Fruit fly (Drosophila melanogaster) whole organism, embryonic: ENCODE data around the gene Cdc50.

Experiments
- BEAF-32 ChIP-seq: fragments of 200-800 bp; sonication (Bioruptor generic); optimal IDR thresholded peaks from 3 replicates; lab custom pipeline; 2017; ENCODE audit warnings: missing biosample characterization, missing genetic modification characterization, mild to moderate bottlenecking, moderate library complexity, missing genetic modification reagents
- Bgb ChIP-seq: fragments of 200-800 bp; sonication (Bioruptor generic); IDR thresholded peaks from 2 replicates; pipeline ENCODE4 v1.3.6; 2022; ENCODE audit warnings: missing biosample characterization, missing genetic modification characterization; ENCODE audit not compliant: partially characterized antibody
- CG10274 ChIP-seq: fragments of 200-800 bp; sonication (Bioruptor generic); optimal IDR thresholded peaks from 3 replicates; lab custom pipeline; 2017; ENCODE audit warnings: missing biosample characterization, mild to moderate bottlenecking, missing genetic modification characterization
- CG11085 ChIP-seq: fragments of 200-800 bp; sonication (Bioruptor generic); IDR thresholded peaks from 2 replicates; pipeline ENCODE4 v1.3.6; 2022; ENCODE audit warnings: missing biosample characterization, missing genetic modification characterization
- CG11398 ChIP-seq: fragments of 200-800 bp; sonication (Bioruptor generic); optimal IDR thresholded peaks from 2 replicates; lab custom pipeline; 2016; ENCODE audit warnings: missing biosample characterization, missing genetic modification characterization
- CG11504 ChIP-seq: fragments of 200-800 bp; sonication (Bioruptor generic); optimal IDR thresholded peaks from 3 replicates; lab custom pipeline; 2019; ENCODE audit warnings: missing biosample characterization, mild to moderate bottlenecking, missing genetic modification characterization, moderate library complexity
- CG11723 ChIP-seq: fragments of 200-800 bp; sonication (Bioruptor generic); optimal IDR thresholded peaks from 2 replicates; lab custom pipeline; 2017; ENCODE audit warnings: missing biosample characterization, mild to moderate bottlenecking, missing genetic modification characterization
- CG14860 ChIP-seq: fragments of 200-800 bp; sonication (Bioruptor generic); IDR thresholded peaks from 3 replicates; pipeline ENCODE4 v1.3.6; 2022; ENCODE audit warnings: missing biosample characterization, missing genetic modification characterization; ENCODE audit not compliant: partially characterized antibody
- CG16863 ChIP-seq: fragments of 200-800 bp; sonication (Bioruptor generic); optimal IDR thresholded peaks from 3 replicates; lab custom pipeline; 2016; ENCODE audit warnings: missing biosample characterization, missing genetic modification characterization
- CG17385 ChIP-seq: fragments of 200-800 bp; sonication (Bioruptor generic); optimal IDR thresholded peaks from 3 replicates; lab custom pipeline; 2018; ENCODE audit warnings: missing biosample characterization, mild to moderate bottlenecking, missing genetic modification characterization
- CG17612 ChIP-seq: fragments of 200-800 bp; sonication (Bioruptor generic); IDR thresholded peaks from 2 replicates; pipeline ENCODE4 v1.3.6; 2022; ENCODE audit warnings: missing biosample characterization, missing genetic modification characterization
- CG2199 ChIP-seq: fragments of 200-800 bp; sonication (Bioruptor generic); IDR thresholded peaks from 3 replicates; pipeline ENCODE4 v1.3.6; 2022; ENCODE audit warnings: missing biosample characterization, missing genetic modification characterization
- CG31441 ChIP-seq: fragments of 200-800 bp; sonication (Bioruptor generic); IDR thresholded peaks from 2 replicates; pipeline ENCODE4 v1.3.6; 2022; ENCODE audit warnings: missing biosample characterization, missing genetic modification characterization
- CG34224 ChIP-seq: fragments of 200-800 bp; sonication (Bioruptor generic); IDR thresholded peaks from 3 replicates; pipeline ENCODE4 v1.3.6; 2022; ENCODE audit warnings: missing biosample characterization, missing genetic modification characterization; ENCODE audit not compliant: partially characterized antibody
- CG3838 ChIP-seq: fragments of 200-800 bp; sonication (Bioruptor generic); optimal IDR thresholded peaks from 3 replicates; lab custom pipeline; 2016; ENCODE audit warnings: missing biosample characterization, missing genetic modification characterization
- CG4282 ChIP-seq: fragments of 200-800 bp; sonication (Bioruptor generic); optimal IDR thresholded peaks from 2 replicates; lab custom pipeline; 2016; ENCODE audit warnings: missing biosample characterization, missing genetic modification characterization
- CG4730 ChIP-seq: fragments of 200-800 bp; sonication (Bioruptor generic); IDR thresholded peaks from 2 replicates; pipeline ENCODE4 v1.3.6; 2022; ENCODE audit warnings: missing biosample characterization, missing genetic modification characterization
- CG5245 ChIP-seq: fragments of 200-800 bp; sonication (Bioruptor generic); optimal IDR thresholded peaks from 3 replicates; lab custom pipeline; 2016; ENCODE audit warnings: missing biosample characterization, missing genetic modification characterization
- CG6654 ChIP-seq: fragments of 200-800 bp; sonication (Bioruptor generic); optimal IDR thresholded peaks from 2 replicates; lab custom pipeline; 2017; ENCODE audit warnings: missing biosample characterization, mild to moderate bottlenecking, missing genetic modification characterization
- CG7372 ChIP-seq: fragments of 200-800 bp; sonication (Bioruptor generic); IDR thresholded peaks from 2 replicates; pipeline ENCODE4 v1.3.6; 2022; ENCODE audit warnings: missing biosample characterization, missing genetic modification characterization
- CG7745 ChIP-seq: fragments of 200-800 bp; sonication (Bioruptor generic); optimal IDR thresholded peaks from 2 replicates; lab custom pipeline; 2018; ENCODE audit warnings: missing biosample characterization, mild to moderate bottlenecking, missing genetic modification characterization, moderate library complexity
- CG8281 ChIP-seq: fragments of 200-800 bp; sonication (Bioruptor generic); optimal IDR thresholded peaks from 2 replicates; lab custom pipeline; 2018; ENCODE audit warnings: missing biosample characterization, mild to moderate bottlenecking, missing genetic modification characterization, moderate library complexity
- CTCF ChIP-seq: fragments of 200-800 bp; sonication (Bioruptor generic); optimal IDR thresholded peaks from 2 replicates; lab custom pipeline; 2017; ENCODE audit warnings: missing biosample characterization, mild to moderate bottlenecking, missing genetic modification characterization, moderate library complexity
- CoRest ChIP-seq: fragments of 200-800 bp; sonication (Bioruptor generic); optimal IDR thresholded peaks from 3 replicates; lab custom pipeline; 2018; ENCODE audit warnings: missing biosample characterization, mild to moderate bottlenecking, missing genetic modification characterization, moderate library complexity
- Dp ChIP-seq: fragments of 200-800 bp; sonication (Bioruptor generic); optimal IDR thresholded peaks from 2 replicates; lab custom pipeline; 2018; ENCODE audit warnings: missing biosample characterization, mild to moderate bottlenecking, missing genetic modification characterization, moderate library complexity
- HHEX ChIP-seq: fragments of 200-800 bp; sonication (Bioruptor generic); optimal IDR thresholded peaks from 3 replicates; lab custom pipeline; 2017; ENCODE audit warnings: missing biosample characterization, mild to moderate bottlenecking, missing genetic modification characterization, missing genetic modification reagents
- MBD-R2 ChIP-seq: fragments of 200-800 bp; sonication (Bioruptor generic); IDR thresholded peaks from 2 replicates; pipeline ENCODE4 v1.3.6; 2022; ENCODE audit warnings: missing biosample characterization, missing genetic modification characterization
- NK7.1 ChIP-seq: fragments of 200-800 bp; sonication (Bioruptor generic); optimal IDR thresholded peaks from 3 replicates; lab custom pipeline; 2016; ENCODE audit warnings: missing biosample characterization, missing genetic modification characterization
- Sox100B ChIP-seq: fragments of 200-800 bp; sonication (Bioruptor generic); optimal IDR thresholded peaks from 3 replicates; lab custom pipeline; 2018; ENCODE audit warnings: missing biosample characterization, mild to moderate bottlenecking, missing genetic modification characterization
- YL-1 ChIP-seq: fragments of 200-800 bp; sonication (Bioruptor generic); optimal IDR thresholded peaks from 3 replicates; lab custom pipeline; 2017; ENCODE audit warnings: missing biosample characterization, mild to moderate bottlenecking, missing genetic modification characterization
- abd-A ChIP-seq: fragments of 200-800 bp; sonication (Bioruptor generic); optimal IDR thresholded peaks from 3 replicates; lab custom pipeline; 2019; ENCODE audit warnings: missing biosample characterization, mild to moderate bottlenecking, missing genetic modification characterization, moderate library complexity
- ase ChIP-seq: fragments of 200-800 bp; sonication (Bioruptor generic); IDR thresholded peaks from 3 replicates; pipeline ENCODE4 v1.3.6; 2022; ENCODE audit warnings: missing biosample characterization, missing genetic modification characterization
- dan ChIP-seq: fragments of 200-800 bp; sonication (Bioruptor generic); IDR thresholded peaks from 2 replicates; pipeline ENCODE4 v1.3.6; 2022; ENCODE audit warnings: missing biosample characterization, missing genetic modification characterization
- dmrt99B ChIP-seq: fragments of 200-800 bp; sonication (Bioruptor generic); optimal IDR thresholded peaks from 2 replicates; lab custom pipeline; 2018; ENCODE audit warnings: missing biosample characterization, mild to moderate bottlenecking, missing genetic modification characterization, moderate library complexity
- ems ChIP-seq: fragments of 200-800 bp; sonication (Bioruptor generic); optimal IDR thresholded peaks from 3 replicates; lab custom pipeline; 2016; ENCODE audit warnings: missing biosample characterization, missing genetic modification characterization
- en ChIP-seq: fragments of 200-800 bp; sonication (Bioruptor generic); optimal IDR thresholded peaks from 2 replicates; lab custom pipeline; 2016; ENCODE audit warnings: missing biosample characterization, missing genetic modification characterization
- eve ChIP-seq, 2 experiments: fragments of >200 bp; optimal IDR thresholded peaks; 2 replicates each; lab custom pipeline; 2017; ENCODE audit warnings: missing biosample characterization in 2 of 2, missing genetic modification characterization in 2 of 2
- gsb-n ChIP-seq: fragments of 200-800 bp; sonication (Bioruptor generic); optimal IDR thresholded peaks from 3 replicates; lab custom pipeline; 2018; ENCODE audit warnings: missing biosample characterization, mild to moderate bottlenecking, missing genetic modification characterization
- lab ChIP-seq: fragments of 200-800 bp; sonication (Bioruptor generic); optimal IDR thresholded peaks from 3 replicates; lab custom pipeline; 2017; ENCODE audit warnings: missing biosample characterization, missing genetic modification characterization, mild to moderate bottlenecking, moderate library complexity, missing genetic modification reagents
- lbe ChIP-seq: fragments of 200-800 bp; sonication (Bioruptor generic); optimal IDR thresholded peaks from 2 replicates; lab custom pipeline; 2016; ENCODE audit warnings: missing biosample characterization, mild to moderate bottlenecking, missing genetic modification characterization
- lilli ChIP-seq: fragments of 200-800 bp; sonication (Bioruptor generic); optimal IDR thresholded peaks from 3 replicates; lab custom pipeline; 2016; ENCODE audit warnings: missing biosample characterization, missing genetic modification characterization
- mam ChIP-seq: fragments of 200-800 bp; sonication (Bioruptor generic); optimal IDR thresholded peaks from 3 replicates; lab custom pipeline; 2016; ENCODE audit warnings: missing biosample characterization, missing genetic modification characterization
- phol ChIP-seq: fragments of 200-800 bp; sonication (Bioruptor generic); optimal IDR thresholded peaks from 3 replicates; lab custom pipeline; 2018; ENCODE audit warnings: missing biosample characterization, mild to moderate bottlenecking, missing genetic modification characterization, moderate library complexity
- prd ChIP-seq, 3 experiments: fragments of >200 bp in 2 of 3; fragments of 200-800 bp in 1 of 3; sonication (Bioruptor generic) in 1 of 3; optimal IDR thresholded peaks in 2 of 3; IDR thresholded peaks in 1 of 3; 2 replicates in 2 of 3; 3 replicates in 1 of 3; pipeline versions ENCODE4 v1.3.6 to Lab custom; 2017 to 2022; ENCODE audit warnings: missing biosample characterization in 1 of 3, missing genetic modification characterization in 1 of 3
- ro ChIP-seq: fragments of 200-800 bp; sonication (Bioruptor generic); IDR thresholded peaks from 2 replicates; pipeline ENCODE4 v1.3.6; 2022; ENCODE audit warnings: missing biosample characterization, missing genetic modification characterization
- sd ChIP-seq: fragments of 200-800 bp; sonication (Bioruptor generic); optimal IDR thresholded peaks from 3 replicates; lab custom pipeline; 2018; ENCODE audit warnings: missing biosample characterization, mild to moderate bottlenecking, missing genetic modification characterization, moderate library complexity
- tin ChIP-seq: fragments of 200-800 bp; sonication (Bioruptor generic); optimal IDR thresholded peaks from 3 replicates; lab custom pipeline; 2016; ENCODE audit warnings: missing biosample characterization, missing genetic modification characterization
- unc-4 ChIP-seq: fragments of 200-800 bp; sonication (Bioruptor generic); IDR thresholded peaks from 2 replicates; pipeline ENCODE4 v1.3.6; 2022; ENCODE audit warnings: missing biosample characterization, missing genetic modification characterization; ENCODE audit not compliant: partially characterized antibody
- usp ChIP-seq: fragments of >200 bp; optimal IDR thresholded peaks from 2 replicates; lab custom pipeline; 2017; ENCODE audit warnings: missing biosample characterization, missing genetic modification characterization
- zf30C ChIP-seq: fragments of 200-800 bp; sonication (Bioruptor generic); optimal IDR thresholded peaks from 3 replicates; lab custom pipeline; 2018; ENCODE audit warnings: missing biosample characterization, mild to moderate bottlenecking, missing genetic modification characterization

The Cdc50 gene

DNA sequence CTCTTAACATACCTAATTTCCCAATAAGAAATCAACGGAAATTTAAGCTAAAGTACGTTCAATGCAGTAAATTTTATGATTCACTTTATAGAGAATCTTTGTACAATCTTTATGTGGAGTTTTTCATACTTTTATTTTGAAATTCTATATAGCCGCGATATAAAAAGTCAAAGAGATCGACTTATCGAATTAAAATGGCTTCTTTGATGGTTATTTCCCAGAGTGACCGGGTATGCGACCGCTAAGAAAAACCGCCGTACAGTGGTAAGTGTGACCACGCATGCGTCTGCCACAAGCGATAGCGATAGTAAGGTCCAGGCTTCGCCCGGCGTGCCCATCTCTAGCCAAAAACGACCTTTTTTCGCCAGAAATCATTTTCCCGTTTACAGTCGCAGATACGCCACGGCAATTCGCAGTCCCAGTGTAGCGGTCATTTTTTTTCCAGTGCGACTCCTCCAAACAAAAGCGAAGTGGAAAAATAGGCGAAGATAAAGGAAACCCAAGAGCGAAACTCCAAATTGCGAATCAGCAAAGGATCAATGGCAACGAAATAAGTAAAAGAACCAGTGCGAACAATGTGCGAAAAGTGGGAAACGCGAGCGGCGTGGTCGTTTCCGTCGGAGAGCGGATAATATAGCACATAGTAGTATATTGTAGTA is 18.5 kb downstream of the Cdc50 start, which contains the start of gene hang (continued):
- TF ChIP-seq CG17385 (GFP tag; lab: Kevin White, UChicago), result peak; percentile 37
- TF ChIP-seq CG11504, result peak; percentile 12
- no peak for TF ChIP-seq CG7745 (tag; lab: Kevin White, UChicago)
- no peak for TF ChIP-seq CG11085
- TF ChIP-seq CG34224 (GFP tag; lab: Robert Waterston, UW), result no peak; the same call in 2 of the 3 replicates
- TF ChIP-seq unc-4, result peak; percentile 71
- no peak for TF ChIP-seq CTCF (GFP tag; lab: Kevin White, UChicago)
- TF ChIP-seq CG10274 (GFP tag; lab: Kevin White, UChicago), result no peak
- TF ChIP-seq YL-1, result peak; percentile 39
- TF ChIP-seq CG4730 (GFP tag; lab: Robert Waterston, UW), result no peak
- TF ChIP-seq zf30C, result no peak
- no peak for TF ChIP-seq CG5245 (GFP tag; lab: Kevin White, UChicago)
- no peak for TF ChIP-seq dan (GFP tag; lab: Robert Waterston, UW)
- no peak for TF ChIP-seq CG8281
- peak; percentile 90 for TF ChIP-seq BEAF-32 (GFP tag; lab: Kevin White, UChicago)
- no peak for TF ChIP-seq prd (optimal IDR thresholded peaks at IDR 0.05; lab: Kevin White, UChicago)
- peak; percentile 38; the same call in 2 of the 3 replicates for TF ChIP-seq prd (GFP tag; IDR thresholded peaks at IDR 0.05; lab: Robert Waterston, UW)
- TF ChIP-seq CG7372 (GFP tag; lab: Robert Waterston, UW), result no peak
- TF ChIP-seq MBD-R2 (GFP tag; lab: Robert Waterston, UW), result peak; percentile 29; the same call in 1 of the 2 replicates
- no peak for TF ChIP-seq CG31441 (GFP tag; lab: Robert Waterston, UW)
- TF ChIP-seq eve (GFP tag; optimal IDR thresholded peaks at IDR 0.05; lab: Kevin White, UChicago), result no peak
- no peak for TF ChIP-seq ase
- no peak for TF ChIP-seq en (GFP tag; lab: Kevin White, UChicago)
- peak; percentile 70 for TF ChIP-seq Dp (GFP tag; lab: Kevin White, UChicago)
- TF ChIP-seq lbe, result peak; percentile 40
- TF ChIP-seq sd (tag; lab: Kevin White, UChicago), result no peak
- peak; percentile 15; the same call in 1 of the 3 replicates for TF ChIP-seq CG14860 (GFP tag; lab: Robert Waterston, UW)
- peak; percentile 60 for TF ChIP-seq ems (GFP tag; lab: Kevin White, UChicago)
- TF ChIP-seq CoRest, result no peak
- peak; percentile 94 for TF ChIP-seq phol (tag; lab: Kevin White, UChicago)
- TF ChIP-seq CG11723 (GFP tag; lab: Kevin White, UChicago), result no peak
- no peak for TF ChIP-seq dmrt99B (tag; lab: Kevin White, UChicago)
- TF ChIP-seq ro (GFP tag; lab: Robert Waterston, UW), result no peak
- peak; percentile 34 for TF ChIP-seq mam (GFP tag; lab: Kevin White, UChicago)
- peak; percentile 56 for TF ChIP-seq HHEX
- TF ChIP-seq usp (GFP tag; lab: Kevin White, UChicago), result no peak
- TF ChIP-seq NK7.1, result no peak
- TF ChIP-seq lilli (GFP tag; lab: Kevin White, UChicago), result peak; percentile 25
- TF ChIP-seq lab (GFP tag; lab: Kevin White, UChicago), result peak; percentile 68
- TF ChIP-seq CG4282 (GFP tag; lab: Kevin White, UChicago), result peak; percentile 39
- TF ChIP-seq CG11398 (GFP tag; lab: Kevin White, UChicago), result peak; percentile 19
- no peak for TF ChIP-seq CG16863 (GFP tag; lab: Kevin White, UChicago)
- peak; percentile 90 for TF ChIP-seq Bgb (GFP tag; lab: Robert Waterston, UW)
- no peak for TF ChIP-seq abd-A (tag; lab: Kevin White, UChicago)
- TF ChIP-seq CG3838 (GFP tag; lab: Kevin White, UChicago), result no peak
- TF ChIP-seq tin (GFP tag; lab: Kevin White, UChicago), result no peak
- no peak for TF ChIP-seq CG17612 (GFP tag; lab: Robert Waterston, UW)
- 0 out of 3 replicates have a peak, but pooled peaks have one; percentile 28 for TF ChIP-seq CG2199
- no peak for TF ChIP-seq Sox100B
- TF ChIP-seq CG6654 (GFP tag; lab: Kevin White, UChicago), result no peak
- no peak for TF ChIP-seq gsb-n (tag; lab: Kevin White, UChicago)
